Fruit fly (Drosophila melanogaster): ENCODE data around the gene beta-PheRS.

The beta-PheRS gene

dm6 chr3R:24299148-24299547 is 46.7 kb upstream of the beta-PheRS start (continued):
- TF ChIP-seq CG6272 (GFP tag; IDR thresholded peaks at IDR 0.05) (no peak), CG18476 (GFP tag; optimal IDR thresholded peaks at IDR 0.05) (no peak), ab (GFP tag; optimal IDR thresholded peaks at IDR 0.05) (no peak), tgo (GFP tag; IDR thresholded peaks at IDR 0.05) (no peak), CG7839 (tag; optimal IDR thresholded peaks at IDR 0.05) (no peak), CG15479 (GFP tag; optimal IDR thresholded peaks at IDR 0.05) (no peak), CG18262 (tag; optimal IDR thresholded peaks at IDR 0.05) (no peak), CG12942 (GFP tag; optimal IDR thresholded peaks at IDR 0.05) (no peak), CG6175 (GFP tag; IDR thresholded peaks at IDR 0.05) (peak; percentile 91), Hand (GFP tag; optimal IDR thresholded peaks at IDR 0.05) (no peak)

- peak; percentile 42 for TF ChIP-seq CG8388 (GFP tag; optimal IDR thresholded peaks at IDR 0.05)
- peak; percentile 17 for TF ChIP-seq caup (GFP tag; optimal IDR thresholded peaks at IDR 0.05; ENCODE audit: severe bottlenecking)
- peak; percentile 39 for TF ChIP-seq CG11504 (tag; optimal IDR thresholded peaks at IDR 0.05)
- no peak for TF ChIP-seq CG13894 (tag; optimal IDR thresholded peaks at IDR 0.05)
- TF ChIP-seq CG3407 (GFP tag; optimal IDR thresholded peaks at IDR 0.05) = peak; percentile 22
- no peak for TF ChIP-seq Mrtf (GFP tag; IDR thresholded peaks at IDR 0.05)
- TF ChIP-seq CG14965 (GFP tag; optimal IDR thresholded peaks at IDR 0.05; ENCODE audit: borderline replicate concordance) = no peak
- TF ChIP-seq Spps (tag; optimal IDR thresholded peaks at IDR 0.05) = no peak
- peak in 1 of 2 experiments; percentile 5 for TF ChIP-seq Pdp1 (GFP tag; optimal IDR thresholded peaks at IDR 0.05)
- peak; percentile 24 for TF ChIP-seq nmo (GFP tag; optimal IDR thresholded peaks at IDR 0.05)
- peak; percentile 17; the same call in 1 of the 2 replicates for TF ChIP-seq Xrp1 (GFP tag; IDR thresholded peaks at IDR 0.05)
- no peak for TF ChIP-seq Kr (GFP tag; optimal IDR thresholded peaks at IDR 0.05)
- no peak for TF ChIP-seq CG31388 (GFP tag; optimal IDR thresholded peaks at IDR 0.05)
- TF ChIP-seq CG4404 (GFP tag; IDR thresholded peaks at IDR 0.05) = no peak
- TF ChIP-seq CG12942 (GFP tag; optimal IDR thresholded peaks at IDR 0.05) = peak; percentile 7
- peak; percentile 92 for TF ChIP-seq Med (GFP tag)
- no peak for TF ChIP-seq CG14014 (GFP tag; IDR thresholded peaks at IDR 0.05)
- peak; percentile 5 for TF ChIP-seq nerfin-1 (tag; optimal IDR thresholded peaks at IDR 0.05)
- no peak for TF ChIP-seq prd (optimal IDR thresholded peaks at IDR 0.05)
- peak; percentile 9; the same call in 1 of the 3 replicates for TF ChIP-seq prd (GFP tag; IDR thresholded peaks at IDR 0.05)
- TF ChIP-seq CG2875 (GFP tag; optimal IDR thresholded peaks at IDR 0.05) = peak; percentile 34
- TF ChIP-seq schlank (tag; optimal IDR thresholded peaks at IDR 0.05) = no peak
- TF ChIP-seq gsb-n (tag; optimal IDR thresholded peaks at IDR 0.05) = peak; percentile 6
- TF ChIP-seq Xbp1 (GFP tag; optimal IDR thresholded peaks at IDR 0.05) = peak; percentile 1
- TF ChIP-seq Hr3 (GFP tag; optimal IDR thresholded peaks at IDR 0.05) = peak; percentile 28
- TF ChIP-seq ATbp (GFP tag; optimal IDR thresholded peaks at IDR 0.05) = peak; percentile 39
- 0 out of 2 replicates have a peak, but pooled peaks have one; percentile 13 for TF ChIP-seq ap (GFP tag; IDR thresholded peaks at IDR 0.05)
- no peak for TF ChIP-seq hkb (optimal IDR thresholded peaks at IDR 0.05)
- peak; percentile 48 for TF ChIP-seq hkb (GFP tag; IDR thresholded peaks at IDR 0.05)
- TF ChIP-seq CG13424 (tag; optimal IDR thresholded peaks at IDR 0.05) = peak; percentile 8
- TF ChIP-seq bsh (GFP tag; optimal IDR thresholded peaks at IDR 0.05) = peak in 1 of 2 experiments; percentile 60
- peak; percentile 29 for TF ChIP-seq Meics (GFP tag; optimal IDR thresholded peaks at IDR 0.05)
- peak; percentile 18 for TF ChIP-seq zen (tag; optimal IDR thresholded peaks at IDR 0.05)
- peak; percentile 11; the same call in 1 of the 2 replicates for TF ChIP-seq slbo (GFP tag; IDR thresholded peaks at IDR 0.05)
- peak; percentile 20 for TF ChIP-seq fd96Cb (tag; optimal IDR thresholded peaks at IDR 0.05)
- peak; percentile 15 for TF ChIP-seq CG30403 (GFP tag; optimal IDR thresholded peaks at IDR 0.05)
- TF ChIP-seq chinmo (GFP tag; IDR thresholded peaks at IDR 0.05; ENCODE audit: partially characterized antibody) = peak; percentile 62; the same call in 1 of the 4 replicates
- peak; percentile 31 for TF ChIP-seq CG17359 (tag; optimal IDR thresholded peaks at IDR 0.05)
- TF ChIP-seq jigr1 (GFP tag; IDR thresholded peaks at IDR 0.05) = no peak
- peak; percentile 25 for TF ChIP-seq CG7987 (GFP tag; optimal IDR thresholded peaks at IDR 0.05)
These were observed 46.1 kb upstream of the beta-PheRS start for dm6 chr3R:24298534-24298936.

Measured in whole organism, embryonic.